Worm (Caenorhabditis elegans): Measurements from ENCODE around the gene C34H4.2.
A peak's percentile ranks its signal among the peaks of the same experiment; 100 is the strongest.

The C34H4.2 gene

ce11 chrIV:1522358-1522757 lies 31.2 kb upstream of the C34H4.2 start:
- TF ChIP-seq skn-1 (tag; optimal IDR thresholded peaks at IDR 0.05) (peak; percentile 74), ama-1 (optimal IDR thresholded peaks at IDR 0.05) (no peak)

ce11 chrIV:1523418-1523817 lies 30.1 kb upstream of the C34H4.2 start, which contains the start of gene K03H6.1:
Gene K03H6.1 (plus strand): TSS chrIV:1523718.
- TF ChIP-seq alr-1 (tag; optimal IDR thresholded peaks at IDR 0.05) (no peak), elt-1 (tag; optimal IDR thresholded peaks at IDR 0.05) (no peak), R02D3.7 (tag; optimal IDR thresholded peaks at IDR 0.05) (no peak), egl-27 (tag; optimal IDR thresholded peaks at IDR 0.05) (no peak), nhr-237 (tag; optimal IDR thresholded peaks at IDR 0.05) (no peak), peb-1 (tag; optimal IDR thresholded peaks at IDR 0.05) (no peak), sem-4 (tag; optimal IDR thresholded peaks at IDR 0.05) (no peak), skn-1 (tag; optimal IDR thresholded peaks at IDR 0.05) (no peak), aly-2 (tag; optimal IDR thresholded peaks at IDR 0.05) (no peak), ztf-11 (tag; optimal IDR thresholded peaks at IDR 0.05) (no peak), nhr-21 (tag; optimal IDR thresholded peaks at IDR 0.05) (no peak), sma-3 (GFP tag; optimal IDR thresholded peaks at IDR 0.05) (no peak), crh-2 (tag; optimal IDR thresholded peaks at IDR 0.05) (no peak), blmp-1 (tag; optimal IDR thresholded peaks at IDR 0.05; ENCODE audit: insufficient read depth) (no peak), lin-11 (tag; optimal IDR thresholded peaks at IDR 0.05) (no peak), mab-5 (tag; optimal IDR thresholded peaks at IDR 0.05) (no peak), ZK546.5 (tag; optimal IDR thresholded peaks at IDR 0.05) (no peak), ama-1 (optimal IDR thresholded peaks at IDR 0.05) (no peak)

ce11 chrIV:1536316-1536715 lies 17.2 kb upstream of the C34H4.2 start, which contains the start of gene K03H6.5:
Gene K03H6.5 (minus strand): TSS chrIV:1536416.
- TF ChIP-seq nhr-129 (tag; optimal IDR thresholded peaks at IDR 0.05) (no peak), zag-1 (tag; optimal IDR thresholded peaks at IDR 0.05) (no peak), mab-5 (tag; optimal IDR thresholded peaks at IDR 0.05) (no peak), snpc-4 (tag; optimal IDR thresholded peaks at IDR 0.05) (no peak), peb-1 (tag; optimal IDR thresholded peaks at IDR 0.05) (no peak), nhr-11 (tag; optimal IDR thresholded peaks at IDR 0.05) (no peak), ama-1 (optimal IDR thresholded peaks at IDR 0.05) (no peak), unc-39 (tag; optimal IDR thresholded peaks at IDR 0.05) (no peak), ztf-4 (tag; optimal IDR thresholded peaks at IDR 0.05) (no peak), sma-9 (GFP tag; optimal IDR thresholded peaks at IDR 0.05) (no peak), sma-9 (tag; optimal IDR thresholded peaks at IDR 0.05) (no peak), ztf-1 (GFP tag; conservative IDR thresholded peaks at IDR 0.05) (no peak), Y55F3AM.14 (GFP tag; optimal IDR thresholded peaks at IDR 0.05) (no peak), ceh-82 (tag; optimal IDR thresholded peaks at IDR 0.05) (no peak), sem-4 (tag; optimal IDR thresholded peaks at IDR 0.05) (no peak), alr-1 (tag; optimal IDR thresholded peaks at IDR 0.05) (no peak), ZK546.5 (tag; optimal IDR thresholded peaks at IDR 0.05) (no peak)

ce11 chrIV:1547129-1547528 lies 6.4 kb upstream of the C34H4.2 start:
- TF ChIP-seq zag-1 (tag; optimal IDR thresholded peaks at IDR 0.05) (no peak), snpc-4 (tag; optimal IDR thresholded peaks at IDR 0.05) (no peak), lin-11 (tag; optimal IDR thresholded peaks at IDR 0.05) (no peak), nhr-25 (tag; optimal IDR thresholded peaks at IDR 0.05) (peak; percentile 64), ceh-16 (tag; optimal IDR thresholded peaks at IDR 0.05) (peak; percentile 63), blmp-1 (tag; optimal IDR thresholded peaks at IDR 0.05; ENCODE audit: insufficient read depth) (peak; percentile 88)

ce11 chrIV:1548457-1548861 lies 5.1 kb upstream of the C34H4.2 start, which contains the start of gene col-107:
Gene col-107 (plus strand): TSS chrIV:1548721.
- TF ChIP-seq ama-1 (optimal IDR thresholded peaks at IDR 0.05) (peak; percentile 89), blmp-1 (tag; optimal IDR thresholded peaks at IDR 0.05; ENCODE audit: insufficient read depth) (peak; percentile 12), nhr-25 (tag; optimal IDR thresholded peaks at IDR 0.05) (peak; percentile 67), ceh-16 (tag; optimal IDR thresholded peaks at IDR 0.05) (peak; percentile 50), mab-5 (tag; optimal IDR thresholded peaks at IDR 0.05) (no peak)

Data from whole organism, L2 larva.